Worm (Caenorhabditis elegans) whole organism, L4/young adult: ENCODE measurements around the gene cgp-1.

Experiments
- dao-5 ChIP-seq: sonication (generic microtip); optimal IDR thresholded peaks from 2 replicates; lab custom pipeline; 2016; ENCODE audit warnings: missing genotype, missing genetic modification characterization, moderate library complexity, missing compliant biosample characterization
- him-1 ChIP-seq: sonication (generic microtip); optimal IDR thresholded peaks from 2 replicates; lab custom pipeline; 2016; ENCODE audit warnings: missing genotype, missing genetic modification reagents, missing genetic modification characterization, missing compliant biosample characterization

- TF ChIP-seq him-1 (tag; lab: Kevin White, UChicago) (no peak), dao-5 (tag; lab: Kevin White, UChicago) (no peak)
Observed at ce11 chrV:104474-104873, 18.1 kb downstream of the cgp-1 start, which contains the start of gene picd-1.
